Worm (Caenorhabditis elegans): ENCODE data around the gene pfk-1.1.

DNA sequence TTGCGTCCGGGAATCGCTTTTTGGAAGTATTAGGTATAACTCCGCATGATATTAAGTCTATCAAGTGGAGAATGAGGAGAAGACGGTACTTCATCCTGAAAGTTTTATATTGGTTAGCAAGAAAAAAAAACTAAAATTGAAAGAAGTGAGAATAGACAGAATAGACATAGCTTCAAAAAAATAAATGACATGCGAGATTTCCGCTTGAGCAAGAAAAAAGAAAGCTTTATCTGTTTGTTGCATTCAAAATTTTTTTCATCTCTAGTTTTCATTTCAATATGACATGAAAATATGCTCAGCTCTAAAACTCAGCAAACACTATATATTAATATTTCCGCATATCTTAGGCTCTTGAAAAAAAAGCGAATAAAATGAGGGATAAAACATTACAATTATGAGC lies 16.8 kb upstream of the pfk-1.1 start, which contains the start of gene hst-3.2:
- TF ChIP-seq hmg-1.2 (GFP tag; IDR thresholded peaks at IDR 0.05) (no peak), unc-130 (GFP tag; optimal IDR thresholded peaks at IDR 0.05) (no peak), tbx-9 (tag; optimal IDR thresholded peaks at IDR 0.05; ENCODE audit: borderline replicate concordance) (no peak), madf-8 (GFP tag; conservative IDR thresholded peaks at IDR 0.05) (no peak), pha-4 (tag; optimal IDR thresholded peaks at IDR 0.05) (no peak), nhr-179 (tag; optimal IDR thresholded peaks at IDR 0.05) (no peak), unc-62 (GFP tag; optimal IDR thresholded peaks at IDR 0.05) (no peak), ama-1 (optimal IDR thresholded peaks at IDR 0.05) (no peak), ama-1 (GFP tag; optimal IDR thresholded peaks at IDR 0.05) (no peak), snpc-4 (GFP tag; optimal IDR thresholded peaks at IDR 0.05) (no peak), snpc-4 (tag; optimal IDR thresholded peaks at IDR 0.05) (no peak), lir-1 (GFP tag; conservative IDR thresholded peaks at IDR 0.05) (no peak), F49E8.2 (tag; optimal IDR thresholded peaks at IDR 0.05; ENCODE audit: insufficient read depth) (no peak), bed-1 (GFP tag; IDR thresholded peaks at IDR 0.05) (no peak)
